Worm (Caenorhabditis elegans) whole organism, L4 larva: ENCODE results near the gene cpl-1.

Experiments used
- Y105C5A.15 ChIP-seq: fragments of 200-800 bp; sonication (Bioruptor generic); IDR thresholded peaks from 2 replicates; pipeline ENCODE4 v1.3.6; 2022; ENCODE audit warnings: missing genetic modification characterization, missing compliant biosample characterization
- ZK337.2 ChIP-seq: fragments of 200-800 bp; sonication (Bioruptor generic); IDR thresholded peaks from 2 replicates; pipeline ENCODE4 v1.3.6; 2022; ENCODE audit warnings: missing genetic modification reagents, missing genetic modification characterization, missing compliant biosample characterization
- ZK546.5 ChIP-seq, 2 experiments: sonication (generic microtip); optimal IDR thresholded peaks; 2 replicates each; lab custom pipeline; 2017; ENCODE audit warnings: missing biosample characterization in 2 of 2, missing genetic modification characterization in 2 of 2
- aha-1 ChIP-seq: fragments of 150-350 bp; peaks from one replicate; lab custom pipeline; 2014; ENCODE audit warnings: missing biosample characterization, missing genetic modification characterization
- aly-2 ChIP-seq: sonication (generic microtip); optimal IDR thresholded peaks from 2 replicates; lab custom pipeline; 2018; ENCODE audit warnings: missing biosample characterization, missing genetic modification characterization
- ceh-32 ChIP-seq: sonication (generic microtip); optimal IDR thresholded peaks from 2 replicates; lab custom pipeline; 2016; ENCODE audit warnings: mild to moderate bottlenecking, missing genetic modification characterization, missing compliant biosample characterization; ENCODE audit not compliant: poor library complexity
- ceh-44 ChIP-seq: fragments of 200-800 bp; sonication (Bioruptor generic); IDR thresholded peaks from 2 replicates; pipeline ENCODE4 v1.3.6; 2022; ENCODE audit warnings: missing genetic modification reagents, missing genetic modification characterization, missing compliant biosample characterization
- ces-1 ChIP-seq: fragments of 150-350 bp; sonication (generic microtip); optimal IDR thresholded peaks from 4 replicates; lab custom pipeline; 2014; ENCODE audit warnings: missing biosample characterization, missing genetic modification reagents, missing genetic modification characterization
- ctbp-1 ChIP-seq: fragments of 200-800 bp; sonication (Bioruptor generic); IDR thresholded peaks from 2 replicates; pipeline ENCODE4 v1.3.6; 2022; ENCODE audit warnings: missing genetic modification reagents, missing genetic modification characterization, missing compliant biosample characterization
- daf-16 ChIP-seq, 3 experiments: sonication (generic microtip); optimal IDR thresholded peaks; 2 replicates each; lab custom pipeline; 2016 to 2017; ENCODE audit warnings: missing genetic modification characterization in 3 of 3, missing genetic modification reagents in 3 of 3, mild to moderate bottlenecking in 2 of 3, missing compliant biosample characterization in 2 of 3, missing biosample characterization in 1 of 3, moderate library complexity in 1 of 3
- duxl-1 ChIP-seq: sonication (generic microtip); optimal IDR thresholded peaks from 2 replicates; lab custom pipeline; 2016; ENCODE audit warnings: mild to moderate bottlenecking, missing genetic modification characterization, moderate library complexity, missing compliant biosample characterization; ENCODE audit not compliant: poor library complexity
- fkh-10 ChIP-seq: fragments of 150-350 bp; optimal IDR thresholded peaks from 2 replicates; lab custom pipeline; 2014; ENCODE audit warnings: missing biosample characterization, missing genetic modification reagents, missing genetic modification characterization
- hif-1 ChIP-seq, 2 experiments: sonication (generic microtip); optimal IDR thresholded peaks; 2 replicates each; lab custom pipeline; 2016 to 2017; ENCODE audit warnings: missing compliant biosample characterization in 2 of 2, missing genetic modification characterization in 2 of 2, missing genetic modification reagents in 2 of 2, missing genotype in 2 of 2, mild to moderate bottlenecking in 1 of 2
- lin-15B ChIP-seq: fragments of 150-350 bp; sonication (generic microtip); optimal IDR thresholded peaks from 3 replicates; lab custom pipeline; 2014; ENCODE audit warnings: missing biosample characterization, missing genetic modification characterization
- lin-38 ChIP-seq: fragments of 200-800 bp; sonication (Bioruptor generic); IDR thresholded peaks from 2 replicates; pipeline ENCODE4 v1.3.6; 2022; ENCODE audit warnings: missing genetic modification reagents, missing genetic modification characterization, missing compliant biosample characterization
- lin-39 ChIP-seq: fragments of 150-350 bp; optimal IDR thresholded peaks from 2 replicates; lab custom pipeline; 2014; ENCODE audit warnings: missing biosample characterization, missing genetic modification reagents, missing genetic modification characterization
- lsy-2 ChIP-seq, 2 experiments: fragments of 150-350 bp in 1 of 2; sonication (generic microtip) in 1 of 2; optimal IDR thresholded peaks; 2 replicates each; lab custom pipeline; 2014 to 2017; ENCODE audit warnings: missing biosample characterization in 2 of 2, missing genetic modification characterization in 2 of 2
- mdl-1 ChIP-seq, 2 experiments: fragments of 150-350 bp in 1 of 2; sonication (generic microtip) in 1 of 2; optimal IDR thresholded peaks; 2 replicates each; lab custom pipeline; 2014 to 2017; ENCODE audit warnings: missing biosample characterization in 2 of 2, missing genetic modification characterization in 2 of 2
- mes-2 ChIP-seq: sonication (generic microtip); optimal IDR thresholded peaks from 2 replicates; lab custom pipeline; 2016; ENCODE audit warnings: missing genotype, mild to moderate bottlenecking, missing genetic modification characterization, missing compliant biosample characterization; ENCODE audit not compliant: poor library complexity, severe bottlenecking
- nhr-11 ChIP-seq: fragments of 150-350 bp; optimal IDR thresholded peaks from 2 replicates; lab custom pipeline; 2014; ENCODE audit warnings: missing biosample characterization, missing genetic modification characterization
- nhr-237 ChIP-seq: sonication (generic microtip); optimal IDR thresholded peaks from 2 replicates; lab custom pipeline; 2017; ENCODE audit warnings: missing biosample characterization, missing genetic modification characterization
- nhr-25 ChIP-seq: sonication (generic microtip); optimal IDR thresholded peaks from 2 replicates; lab custom pipeline; 2017; ENCODE audit warnings: missing genetic modification characterization, mild to moderate bottlenecking, missing compliant biosample characterization, antibody characterized with exemption, moderate library complexity, borderline replicate concordance; ENCODE audit not compliant: insufficient read depth
- nhr-28 ChIP-seq: fragments of 150-350 bp; optimal IDR thresholded peaks from 2 replicates; lab custom pipeline; 2014; ENCODE audit warnings: missing biosample characterization, missing genetic modification characterization
- pha-4 ChIP-seq, 2 experiments: fragments of 150-350 bp in 1 of 2; fragments of 200-800 bp in 1 of 2; sonication (Bioruptor generic) in 1 of 2; IDR thresholded peaks in 1 of 2; optimal IDR thresholded peaks in 1 of 2; 2 replicates each; pipeline versions ENCODE4 v1.3.6 to Lab custom; 2014 to 2022; ENCODE audit warnings: missing genetic modification characterization in 2 of 2, missing genetic modification reagents in 2 of 2, missing biosample characterization in 1 of 2, missing compliant biosample characterization in 1 of 2
- php-3 ChIP-seq: fragments of 200-800 bp; sonication (Bioruptor generic); IDR thresholded peaks from 2 replicates; pipeline ENCODE4 v1.3.6; 2022; ENCODE audit warnings: missing genetic modification reagents, missing genetic modification characterization, missing compliant biosample characterization
- sdz-12 ChIP-seq: fragments of 200-800 bp; sonication (Bioruptor generic); optimal IDR thresholded peaks from 2 replicates; lab custom pipeline; 2018; ENCODE audit warnings: mild to moderate bottlenecking, missing genetic modification characterization, missing compliant biosample characterization
- spr-3 ChIP-seq: fragments of 200-800 bp; sonication (Bioruptor generic); optimal IDR thresholded peaks from 2 replicates; lab custom pipeline; 2018; ENCODE audit warnings: mild to moderate bottlenecking, missing genetic modification characterization, missing compliant biosample characterization
- tag-97 ChIP-seq: fragments of 200-800 bp; sonication (Bioruptor generic); IDR thresholded peaks from 2 replicates; pipeline ENCODE4 v1.3.6; 2022; ENCODE audit warnings: missing genetic modification characterization, missing compliant biosample characterization
- tra-1 ChIP-seq: fragments of 200-800 bp; sonication (Bioruptor generic); IDR thresholded peaks from 2 replicates; pipeline ENCODE4 v1.3.6; 2022; ENCODE audit warnings: missing genetic modification reagents, missing genetic modification characterization, missing compliant biosample characterization
- unc-62 ChIP-seq, 3 experiments: fragments of 150-350 bp in 1 of 3; sonication (generic microtip); optimal IDR thresholded peaks in 2 of 3; peaks in 1 of 3; 1 replicate in 1 of 3; 2 replicates in 2 of 3; lab custom pipeline; 2014 to 2017; ENCODE audit warnings: missing biosample characterization in 3 of 3, missing genetic modification characterization in 3 of 3, missing genetic modification reagents in 3 of 3, missing genotype in 1 of 3
- vab-7 ChIP-seq: fragments of 200-800 bp; sonication (Bioruptor generic); IDR thresholded peaks from 2 replicates; pipeline ENCODE4 v1.3.6; 2022; ENCODE audit warnings: missing genetic modification reagents, missing genetic modification characterization, missing compliant biosample characterization
- ztf-7 ChIP-seq: fragments of 150-350 bp; optimal IDR thresholded peaks from 2 replicates; lab custom pipeline; 2014; ENCODE audit warnings: missing biosample characterization, missing genetic modification characterization

The cpl-1 gene

DNA sequence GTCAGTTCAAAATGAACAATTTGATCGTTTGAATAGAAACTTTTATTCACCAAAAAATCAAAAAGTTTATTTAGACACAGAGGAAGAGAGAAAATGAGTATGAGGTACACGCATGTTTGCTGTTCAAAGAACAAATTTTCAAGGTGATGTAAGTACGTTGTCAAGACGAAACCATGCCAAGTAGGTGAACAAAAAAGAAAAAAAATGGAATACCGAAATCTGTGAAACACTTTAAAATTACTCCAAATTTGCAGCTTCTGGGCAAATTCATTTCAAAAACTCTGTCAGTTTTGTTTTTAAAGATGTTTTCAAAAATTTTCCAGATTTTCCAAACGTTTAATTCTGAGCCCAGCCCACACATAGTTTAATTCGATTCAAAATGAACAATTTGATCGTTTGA lies 14.7 kb downstream of the cpl-1 start, which contains the start of gene nhr-271:
Gene nhr-271 (minus strand): TSS at position 101 of the 400 bp plus-strand sequence.
- TF ChIP-seq mdl-1 (tag; optimal IDR thresholded peaks at IDR 0.05; lab: Kevin White, UChicago) = no peak
- no peak for TF ChIP-seq nhr-11 (tag; lab: Kevin White, UChicago)
- TF ChIP-seq ceh-44 (GFP tag; lab: Robert Waterston, UW) = no peak
- TF ChIP-seq fkh-10 (GFP tag; lab: Kevin White, UChicago) = no peak
- no peak for TF ChIP-seq ceh-32 (tag; lab: Kevin White, UChicago)
- no peak for TF ChIP-seq lsy-2 (tag; optimal IDR thresholded peaks at IDR 0.05; lab: Kevin White, UChicago)
- TF ChIP-seq sdz-12 (GFP tag; lab: Kevin White, UChicago) = no peak
- no peak for TF ChIP-seq daf-16 (GFP tag; optimal IDR thresholded peaks at IDR 0.05; lab: Kevin White, UChicago)
- no peak for TF ChIP-seq daf-16 (tag; optimal IDR thresholded peaks at IDR 0.05; lab: Kevin White, UChicago)
- no peak for TF ChIP-seq pha-4 (GFP tag; IDR thresholded peaks at IDR 0.05; lab: Robert Waterston, UW)
- no peak for TF ChIP-seq pha-4 (tag; optimal IDR thresholded peaks at IDR 0.05; lab: Kevin White, UChicago)
- TF ChIP-seq ZK337.2 = no peak
- no peak for TF ChIP-seq lin-15B (tag; lab: Kevin White, UChicago)
- no peak for TF ChIP-seq aly-2 (tag; lab: Kevin White, UChicago)
- no peak for TF ChIP-seq vab-7
- TF ChIP-seq php-3 (GFP tag; lab: Robert Waterston, UW) = no peak
- no peak for TF ChIP-seq ces-1 (GFP tag; lab: Kevin White, UChicago)
- TF ChIP-seq ztf-7 (tag; lab: Kevin White, UChicago) = no peak
- no peak for TF ChIP-seq nhr-25 (tag; lab: Kevin White, UChicago)

DNA sequence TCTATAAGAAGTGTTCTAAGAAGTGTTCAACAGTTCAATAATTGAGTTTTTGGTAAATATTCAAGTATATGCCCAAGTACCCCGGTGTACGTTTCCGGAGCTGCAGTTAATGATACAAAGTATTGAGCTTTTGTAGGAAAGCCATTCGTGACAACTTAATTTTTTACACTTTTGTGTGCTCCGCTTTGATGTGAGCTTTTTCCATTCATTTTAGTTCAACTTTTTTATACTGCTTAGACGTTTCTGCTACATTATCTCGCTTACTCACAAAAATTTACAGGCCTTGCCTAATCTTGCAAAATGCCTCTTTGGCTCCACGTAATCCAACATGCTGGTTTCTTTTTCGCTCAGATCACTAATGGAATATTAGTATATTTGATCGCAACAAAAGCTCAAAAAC lies 19.2 kb downstream of the cpl-1 start, which contains the start of gene str-151:
Gene str-151 (plus strand): TSS at position 301 of the 400 bp plus-strand sequence.
- TF ChIP-seq php-3 (GFP tag; lab: Robert Waterston, UW) = no peak
- TF ChIP-seq hif-1 (tag; optimal IDR thresholded peaks at IDR 0.05; lab: Kevin White, UChicago) = no peak
- no peak for TF ChIP-seq mdl-1 (tag; optimal IDR thresholded peaks at IDR 0.05; lab: Kevin White, UChicago)
- no peak for TF ChIP-seq nhr-237
- no peak for TF ChIP-seq tag-97 (GFP tag; lab: Robert Waterston, UW)
- no peak for TF ChIP-seq ZK546.5 (tag; optimal IDR thresholded peaks at IDR 0.05; lab: Kevin White, UChicago)
- TF ChIP-seq vab-7 = no peak

- TF ChIP-seq lin-39 (tag; lab: Kevin White, UChicago) (no peak), tra-1 (GFP tag; lab: Robert Waterston, UW) (no peak), ZK337.2 (no peak)
Observed at ce11 chrV:16573168-16573567, 22.0 kb downstream of the cpl-1 start, which contains the start of gene str-149. Gene str-149 (plus strand): TSS chrV:16573468.

- TF ChIP-seq unc-62 (GFP tag; optimal IDR thresholded peaks at IDR 0.05 in 1 of 2; lab: Kevin White, UChicago) = peak in 1 of 2 experiments; percentile 19
- TF ChIP-seq unc-62 (tag; optimal IDR thresholded peaks at IDR 0.05; lab: Kevin White, UChicago) = no peak
- no peak for TF ChIP-seq ctbp-1 (GFP tag; lab: Robert Waterston, UW)
Observed at ce11 chrV:16570697-16571096, 24.4 kb downstream of the cpl-1 start, which contains the start of gene nhr-233. Gene nhr-233 (minus strand): TSS chrV:16570797.

- TF ChIP-seq nhr-28 (tag; lab: Kevin White, UChicago) (no peak), duxl-1 (no peak), lin-38 (GFP tag; lab: Robert Waterston, UW) (no peak), spr-3 (GFP tag; lab: Kevin White, UChicago) (no peak), Y105C5A.15 (GFP tag; lab: Robert Waterston, UW) (no peak), unc-62 (GFP tag; optimal IDR thresholded peaks at IDR 0.05 in 1 of 2; lab: Kevin White, UChicago) (peak in 1 of 2 experiments; percentile 78), unc-62 (tag; optimal IDR thresholded peaks at IDR 0.05; lab: Kevin White, UChicago) (no peak), ZK546.5 (tag; optimal IDR thresholded peaks at IDR 0.05; lab: Kevin White, UChicago) (no peak), mes-2 (tag; lab: Kevin White, UChicago) (no peak), aha-1 (peak; percentile 76)
Observed at ce11 chrV:16568056-16568455, 27.1 kb downstream of the cpl-1 start.
